Fruit fly (Drosophila melanogaster) whole organism, embryonic: ENCODE results near the gene CG46427.
A peak's percentile ranks its signal among the peaks of the same experiment; 100 is the strongest.

Experiments
- Atf6 ChIP-seq: fragments of 200-800 bp; sonication (Bioruptor generic); IDR thresholded peaks from 2 replicates; pipeline ENCODE4 v1.3.6; 2022; ENCODE audit warnings: missing biosample characterization, missing genetic modification characterization
- CG11560 ChIP-seq: fragments of 200-800 bp; sonication (Bioruptor generic); IDR thresholded peaks from 3 replicates; pipeline ENCODE4 v1.3.6; 2022; ENCODE audit warnings: missing biosample characterization, missing genetic modification characterization
- CG12769 ChIP-seq: fragments of 200-800 bp; sonication (Bioruptor generic); optimal IDR thresholded peaks from 2 replicates; lab custom pipeline; 2019; ENCODE audit warnings: missing biosample characterization, mild to moderate bottlenecking, missing genetic modification characterization, moderate library complexity
- CG17186 ChIP-seq: fragments of 200-800 bp; sonication (Bioruptor generic); optimal IDR thresholded peaks from 3 replicates; lab custom pipeline; 2017; ENCODE audit warnings: missing biosample characterization, missing genetic modification reagents, missing genetic modification characterization
- CG17568 ChIP-seq: fragments of 200-800 bp; sonication (Bioruptor generic); optimal IDR thresholded peaks from 2 replicates; lab custom pipeline; 2018; ENCODE audit warnings: missing biosample characterization, mild to moderate bottlenecking, missing genetic modification characterization, moderate library complexity
- CG2889 ChIP-seq: fragments of 200-800 bp; sonication (Bioruptor generic); IDR thresholded peaks from 3 replicates; pipeline ENCODE4 v1.3.6; 2022; ENCODE audit warnings: missing biosample characterization, missing genetic modification characterization
- CG32772 ChIP-seq: fragments of 200-800 bp; sonication (Bioruptor generic); IDR thresholded peaks from 2 replicates; pipeline ENCODE4 v1.3.6; 2022; ENCODE audit warnings: missing biosample characterization, missing genetic modification characterization
- CG3281 ChIP-seq: fragments of 200-800 bp; sonication (Bioruptor generic); optimal IDR thresholded peaks from 3 replicates; lab custom pipeline; 2017; ENCODE audit warnings: missing biosample characterization, mild to moderate bottlenecking, missing genetic modification characterization
- CG4360 ChIP-seq: fragments of 200-800 bp; sonication (Bioruptor generic); IDR thresholded peaks from 2 replicates; pipeline ENCODE4 v1.3.6; 2022; ENCODE audit warnings: missing biosample characterization, missing genetic modification characterization
- CG43689 ChIP-seq: fragments of 200-800 bp; sonication (Bioruptor generic); IDR thresholded peaks from 2 replicates; pipeline ENCODE4 v1.3.6; 2022; ENCODE audit warnings: missing biosample characterization, missing genetic modification characterization
- CG6765 ChIP-seq: fragments of 200-800 bp; sonication (Bioruptor generic); optimal IDR thresholded peaks from 3 replicates; lab custom pipeline; 2017; ENCODE audit warnings: missing biosample characterization, mild to moderate bottlenecking, missing genetic modification characterization
- CG8388 ChIP-seq: fragments of 200-800 bp; sonication (Bioruptor generic); optimal IDR thresholded peaks from 2 replicates; lab custom pipeline; 2019; ENCODE audit warnings: missing biosample characterization, mild to moderate bottlenecking, missing genetic modification characterization, moderate library complexity
- D19A ChIP-seq: fragments of 200-800 bp; optimal IDR thresholded peaks from 3 replicates; lab custom pipeline; 2019; ENCODE audit warnings: missing biosample characterization, mild to moderate bottlenecking, missing genetic modification characterization, moderate library complexity
- Deaf1 ChIP-seq: fragments of 200-800 bp; optimal IDR thresholded peaks from 3 replicates; lab custom pipeline; 2019; ENCODE audit warnings: missing biosample characterization, mild to moderate bottlenecking, missing genetic modification characterization, moderate library complexity
- Gsc ChIP-seq: fragments of 200-800 bp; sonication (Bioruptor generic); IDR thresholded peaks from 2 replicates; pipeline ENCODE4 v1.3.6; 2022; ENCODE audit warnings: missing biosample characterization, missing genetic modification characterization
- Gug ChIP-seq: fragments of 200-800 bp; sonication (Bioruptor generic); IDR thresholded peaks from 4 replicates; pipeline ENCODE4 v1.3.6; 2022; ENCODE audit warnings: missing biosample characterization, missing genetic modification characterization
- Hand ChIP-seq: fragments of 200-800 bp; sonication (Bioruptor generic); optimal IDR thresholded peaks from 2 replicates; lab custom pipeline; 2017; ENCODE audit warnings: mild to moderate bottlenecking, missing biosample characterization, missing genetic modification reagents, missing genetic modification characterization
- Mrtf ChIP-seq: fragments of 200-800 bp; sonication (Bioruptor generic); IDR thresholded peaks from 3 replicates; pipeline ENCODE4 v1.3.6; 2022; ENCODE audit warnings: missing biosample characterization, missing genetic modification characterization
- Myb ChIP-seq: fragments of 200-800 bp; sonication (Bioruptor generic); optimal IDR thresholded peaks from 2 replicates; lab custom pipeline; 2016; ENCODE audit warnings: missing biosample characterization, missing genetic modification characterization
- Side ChIP-seq: fragments of 200-800 bp; sonication (Bioruptor generic); optimal IDR thresholded peaks from 2 replicates; lab custom pipeline; 2016; ENCODE audit warnings: missing biosample characterization, missing genetic modification characterization
- Stat92E ChIP-seq, 3 experiments: fragments of >200 bp in 2 of 3; fragments of 200-800 bp in 1 of 3; sonication (Bioruptor generic) in 1 of 3; optimal IDR thresholded peaks; 2 replicates each; lab custom pipeline; 2017 to 2019; ENCODE audit warnings: missing biosample characterization in 3 of 3, missing genetic modification characterization in 3 of 3, mild to moderate bottlenecking in 1 of 3, moderate library complexity in 1 of 3
- Trl ChIP-seq, 3 experiments: fragments of >200 bp in 2 of 3; fragments of 200-800 bp in 1 of 3; sonication (Bioruptor generic) in 1 of 3; optimal IDR thresholded peaks; 2 replicates in 1 of 3; 3 replicates in 2 of 3; lab custom pipeline; 2016 to 2017; ENCODE audit warnings: missing biosample characterization in 1 of 3, missing genetic modification characterization in 1 of 3
- ap ChIP-seq: fragments of 200-800 bp; sonication (Bioruptor generic); IDR thresholded peaks from 2 replicates; pipeline ENCODE4 v1.3.6; 2022; ENCODE audit warnings: missing biosample characterization, missing genetic modification characterization
- ara ChIP-seq: fragments of 200-800 bp; sonication (Bioruptor generic); IDR thresholded peaks from 2 replicates; pipeline ENCODE4 v1.3.6; 2022; ENCODE audit warnings: missing biosample characterization, missing genetic modification characterization
- bcd ChIP-seq: fragments of 200-800 bp; sonication (Bioruptor generic); optimal IDR thresholded peaks from 2 replicates; lab custom pipeline; 2017; ENCODE audit warnings: missing biosample characterization, mild to moderate bottlenecking, missing genetic modification characterization
- cg ChIP-seq: fragments of 200-800 bp; sonication (Bioruptor generic); optimal IDR thresholded peaks from 3 replicates; lab custom pipeline; 2019; ENCODE audit warnings: missing biosample characterization, mild to moderate bottlenecking, missing genetic modification characterization, moderate library complexity
- crp ChIP-seq, 2 experiments: fragments of 200-800 bp; sonication (Bioruptor generic); optimal IDR thresholded peaks; 2 replicates in 1 of 2; 3 replicates in 1 of 2; lab custom pipeline; 2017; ENCODE audit warnings: missing biosample characterization in 2 of 2, missing genetic modification characterization in 2 of 2, mild to moderate bottlenecking in 1 of 2, moderate library complexity in 1 of 2
- da ChIP-seq: fragments of 200-800 bp; sonication (Bioruptor generic); optimal IDR thresholded peaks from 2 replicates; lab custom pipeline; 2016; ENCODE audit warnings: missing biosample characterization, missing genetic modification characterization
- eve ChIP-seq, 2 experiments: fragments of >200 bp; optimal IDR thresholded peaks; 2 replicates each; lab custom pipeline; 2017; ENCODE audit warnings: missing biosample characterization in 2 of 2, missing genetic modification characterization in 2 of 2
- fd3F ChIP-seq: fragments of 200-800 bp; sonication (Bioruptor generic); optimal IDR thresholded peaks from 2 replicates; lab custom pipeline; 2018; ENCODE audit warnings: missing biosample characterization, mild to moderate bottlenecking, missing genetic modification characterization, moderate library complexity
- gcm2 ChIP-seq: fragments of 200-800 bp; sonication (Bioruptor generic); optimal IDR thresholded peaks from 2 replicates; lab custom pipeline; 2016; ENCODE audit warnings: missing biosample characterization, missing genetic modification characterization
- her ChIP-seq: fragments of 200-800 bp; sonication (Bioruptor generic); optimal IDR thresholded peaks from 2 replicates; lab custom pipeline; 2016; ENCODE audit warnings: missing biosample characterization, missing genetic modification characterization
- hkb ChIP-seq, 2 experiments: fragments of 200-800 bp in 1 of 2; fragments of >200 bp in 1 of 2; sonication (Bioruptor generic) in 1 of 2; IDR thresholded peaks in 1 of 2; optimal IDR thresholded peaks in 1 of 2; 2 replicates each; pipeline versions ENCODE4 v1.3.6 to Lab custom; 2017 to 2022; ENCODE audit warnings: missing biosample characterization in 1 of 2, missing genetic modification characterization in 1 of 2
- inv ChIP-seq: fragments of 200-800 bp; sonication (Bioruptor generic); IDR thresholded peaks from 2 replicates; pipeline ENCODE4 v1.3.6; 2022; ENCODE audit warnings: missing biosample characterization, missing genetic modification characterization; ENCODE audit not compliant: partially characterized antibody
- jigr1 ChIP-seq: fragments of 200-800 bp; sonication (Bioruptor generic); IDR thresholded peaks from 3 replicates; pipeline ENCODE4 v1.3.6; 2022; ENCODE audit warnings: missing biosample characterization, missing genetic modification characterization
- jing ChIP-seq: fragments of 200-800 bp; sonication (Bioruptor generic); optimal IDR thresholded peaks from 2 replicates; lab custom pipeline; 2018; ENCODE audit warnings: missing biosample characterization, mild to moderate bottlenecking, missing genetic modification characterization
- lilli ChIP-seq: fragments of 200-800 bp; sonication (Bioruptor generic); optimal IDR thresholded peaks from 3 replicates; lab custom pipeline; 2016; ENCODE audit warnings: missing biosample characterization, missing genetic modification characterization
- lola ChIP-seq, 3 experiments: fragments of >200 bp in 2 of 3; fragments of 200-800 bp in 1 of 3; sonication (Bioruptor generic) in 1 of 3; optimal IDR thresholded peaks; 2 replicates each; lab custom pipeline; 2017 to 2019; ENCODE audit warnings: missing biosample characterization in 3 of 3, missing genetic modification characterization in 3 of 3, mild to moderate bottlenecking in 1 of 3, moderate library complexity in 1 of 3
- luna ChIP-seq: fragments of 200-800 bp; sonication (Bioruptor generic); optimal IDR thresholded peaks from 2 replicates; lab custom pipeline; 2016; ENCODE audit warnings: missing biosample characterization, missing genetic modification characterization
- maf-S ChIP-seq: fragments of 200-800 bp; sonication (Bioruptor generic); optimal IDR thresholded peaks from 2 replicates; lab custom pipeline; 2016; ENCODE audit warnings: missing biosample characterization, missing genetic modification characterization
- odd ChIP-seq: fragments of 200-800 bp; sonication (Bioruptor generic); optimal IDR thresholded peaks from 2 replicates; lab custom pipeline; 2017; ENCODE audit warnings: missing biosample characterization, mild to moderate bottlenecking, missing genetic modification characterization
- org-1 ChIP-seq: fragments of 200-800 bp; sonication (Bioruptor generic); optimal IDR thresholded peaks from 2 replicates; lab custom pipeline; 2017; ENCODE audit warnings: missing biosample characterization, missing genetic modification characterization
- pros ChIP-seq: fragments of 200-800 bp; sonication (Bioruptor generic); optimal IDR thresholded peaks from 3 replicates; lab custom pipeline; 2019; ENCODE audit warnings: missing biosample characterization, mild to moderate bottlenecking, missing genetic modification characterization, moderate library complexity
- ro ChIP-seq: fragments of 200-800 bp; sonication (Bioruptor generic); IDR thresholded peaks from 2 replicates; pipeline ENCODE4 v1.3.6; 2022; ENCODE audit warnings: missing biosample characterization, missing genetic modification characterization
- row ChIP-seq: fragments of 200-800 bp; sonication (Bioruptor generic); IDR thresholded peaks from 3 replicates; pipeline ENCODE4 v1.3.6; 2022; ENCODE audit warnings: missing biosample characterization, missing genetic modification characterization
- sqz ChIP-seq: fragments of 200-800 bp; sonication (Bioruptor generic); optimal IDR thresholded peaks from 3 replicates; lab custom pipeline; 2018; ENCODE audit warnings: missing biosample characterization, mild to moderate bottlenecking, missing genetic modification characterization
- sr ChIP-seq: fragments of 200-800 bp; sonication (Bioruptor generic); IDR thresholded peaks from 3 replicates; pipeline ENCODE4 v1.3.6; 2022; ENCODE audit warnings: missing biosample characterization, missing genetic modification characterization
- sug ChIP-seq: fragments of 200-800 bp; optimal IDR thresholded peaks from 2 replicates; lab custom pipeline; 2019; ENCODE audit warnings: missing biosample characterization, mild to moderate bottlenecking, missing genetic modification characterization, moderate library complexity
- trem ChIP-seq: fragments of 200-800 bp; optimal IDR thresholded peaks from 3 replicates; lab custom pipeline; 2019; ENCODE audit warnings: missing biosample characterization, mild to moderate bottlenecking, missing genetic modification characterization, moderate library complexity
- vvl ChIP-seq: fragments of 200-800 bp; sonication (Bioruptor generic); IDR thresholded peaks from 2 replicates; pipeline ENCODE4 v1.3.6; 2022; ENCODE audit warnings: missing biosample characterization, missing genetic modification characterization

Gene CG46427

dm6 chr3R:12459879-12460522, 21.1 kb upstream of the CG46427 start, which contains the start of the genes CG5961 and Polr3C (continued):
- peak; percentile 61 for TF ChIP-seq D19A (tag; lab: Kevin White, UChicago)
- no peak for TF ChIP-seq CG12769 (tag; lab: Kevin White, UChicago)
- no peak for TF ChIP-seq CG8388
- TF ChIP-seq jing (GFP tag; lab: Kevin White, UChicago): no peak
- no peak for TF ChIP-seq hkb (optimal IDR thresholded peaks at IDR 0.05; lab: Kevin White, UChicago)
- TF ChIP-seq hkb (GFP tag; IDR thresholded peaks at IDR 0.05; lab: Robert Waterston, UW): no peak
- TF ChIP-seq Atf6 (GFP tag; lab: Robert Waterston, UW): no peak
- TF ChIP-seq org-1 (GFP tag; lab: Kevin White, UChicago): no peak
- TF ChIP-seq CG11560 (tag; lab: Robert Waterston, UW): peak; percentile 95
- no peak for TF ChIP-seq gcm2 (GFP tag; lab: Kevin White, UChicago)
- no peak for TF ChIP-seq da (GFP tag; lab: Kevin White, UChicago)
- peak in 1 of 3 experiments; percentile 20 for TF ChIP-seq Stat92E (GFP tag; optimal IDR thresholded peaks at IDR 0.05; lab: Kevin White, UChicago)
- TF ChIP-seq ara (GFP tag; lab: Robert Waterston, UW): no peak
- TF ChIP-seq CG17568 (GFP tag; lab: Kevin White, UChicago): no peak
- TF ChIP-seq Mrtf: no peak
- peak; percentile 29 for TF ChIP-seq cg
- TF ChIP-seq Side (GFP tag; lab: Kevin White, UChicago): no peak
- no peak for TF ChIP-seq lola (GFP tag; optimal IDR thresholded peaks at IDR 0.05; lab: Kevin White, UChicago)
- no peak for TF ChIP-seq row (GFP tag; lab: Robert Waterston, UW)
- peak; percentile 61 for TF ChIP-seq trem (tag; lab: Kevin White, UChicago)
- TF ChIP-seq Gug (GFP tag; lab: Robert Waterston, UW): no peak
- no peak for TF ChIP-seq Deaf1
- TF ChIP-seq Myb (GFP tag; lab: Kevin White, UChicago): no peak
- TF ChIP-seq ap (GFP tag; lab: Robert Waterston, UW): no peak
- TF ChIP-seq CG43689: no peak
- no peak for TF ChIP-seq eve (GFP tag; optimal IDR thresholded peaks at IDR 0.05; lab: Kevin White, UChicago)
- no peak for TF ChIP-seq fd3F
- TF ChIP-seq inv (GFP tag; lab: Robert Waterston, UW): no peak
- TF ChIP-seq CG3281 (GFP tag; lab: Kevin White, UChicago): no peak
- TF ChIP-seq CG4360 (GFP tag; lab: Robert Waterston, UW): no peak
- TF ChIP-seq lilli (GFP tag; lab: Kevin White, UChicago): no peak
- TF ChIP-seq luna: no peak
- TF ChIP-seq maf-S (GFP tag; lab: Kevin White, UChicago): no peak
- no peak for TF ChIP-seq Gsc (GFP tag; lab: Robert Waterston, UW)
- TF ChIP-seq sqz (GFP tag; lab: Kevin White, UChicago): no peak
- peak; percentile 26 for TF ChIP-seq CG17186 (GFP tag; lab: Kevin White, UChicago)
- TF ChIP-seq jigr1 (GFP tag; lab: Robert Waterston, UW): no peak
- peak; percentile 18 to 93 for TF ChIP-seq crp (GFP tag; optimal IDR thresholded peaks at IDR 0.05; lab: Kevin White, UChicago)
- no peak for TF ChIP-seq ro (GFP tag; lab: Robert Waterston, UW)
- no peak for TF ChIP-seq odd (GFP tag; lab: Kevin White, UChicago)
- no peak for TF ChIP-seq CG2889 (GFP tag; lab: Robert Waterston, UW)
- TF ChIP-seq CG6765 (GFP tag; lab: Kevin White, UChicago): no peak
- TF ChIP-seq Trl (optimal IDR thresholded peaks at IDR 0.05; lab: Kevin White, UChicago): no peak
- no peak for TF ChIP-seq Trl (GFP tag; optimal IDR thresholded peaks at IDR 0.05; lab: Kevin White, UChicago)
- no peak for TF ChIP-seq her (GFP tag; lab: Kevin White, UChicago)
- peak; percentile 14 for TF ChIP-seq pros (GFP tag; lab: Kevin White, UChicago)
- TF ChIP-seq vvl (GFP tag; lab: Robert Waterston, UW): no peak
- TF ChIP-seq CG32772 (GFP tag; lab: Robert Waterston, UW): no peak
- no peak for TF ChIP-seq bcd (GFP tag; lab: Kevin White, UChicago)
- TF ChIP-seq sug: peak; percentile 6
- no peak for TF ChIP-seq sr (GFP tag; lab: Robert Waterston, UW)
- no peak for TF ChIP-seq Hand (GFP tag; lab: Kevin White, UChicago)
